Fruit fly (Drosophila melanogaster): Measurements from ENCODE around the gene CG1737.

The CG1737 gene

DNA sequence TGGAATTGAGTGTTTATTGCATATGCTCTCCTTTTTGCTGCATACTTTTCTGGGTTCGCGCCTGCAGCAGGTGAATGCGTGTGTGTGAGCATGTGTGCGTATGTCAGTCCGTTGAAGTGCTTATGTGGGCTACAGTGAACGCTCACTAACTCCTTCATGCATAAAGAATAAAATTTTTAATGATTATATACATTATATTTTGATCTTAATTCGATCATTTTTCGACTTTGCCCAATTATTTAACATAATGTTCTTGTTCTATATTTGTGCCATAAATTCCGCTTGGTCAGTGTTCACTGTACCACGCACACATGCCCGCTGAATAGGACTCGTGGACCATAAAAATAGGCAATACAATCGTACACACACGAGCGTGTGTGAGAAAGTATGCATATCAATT lies 20.4 kb downstream of the CG1737 start:
- TF ChIP-seq CG12605 (GFP tag; IDR thresholded peaks at IDR 0.05): peak; percentile 53; the same call in 1 of the 2 replicates
- TF ChIP-seq Snoo (tag; optimal IDR thresholded peaks at IDR 0.05): peak; percentile 33
- TF ChIP-seq CG13204 (GFP tag; optimal IDR thresholded peaks at IDR 0.05): no peak
- TF ChIP-seq CG4496 (GFP tag; IDR thresholded peaks at IDR 0.05): peak; percentile 78
- peak; percentile 46; the same call in 1 of the 2 replicates for TF ChIP-seq CG32121 (GFP tag; IDR thresholded peaks at IDR 0.05)
- no peak for TF ChIP-seq rn (GFP tag; IDR thresholded peaks at IDR 0.05)
- peak; percentile 59 for TF ChIP-seq Ets98B (GFP tag; IDR thresholded peaks at IDR 0.05)
- TF ChIP-seq CG8159 (tag; optimal IDR thresholded peaks at IDR 0.05): peak; percentile 0
- peak; percentile 26 for TF ChIP-seq CG15710 (tag; optimal IDR thresholded peaks at IDR 0.05)
- peak; percentile 51; the same call in 1 of the 3 replicates for TF ChIP-seq fd96Ca (GFP tag; IDR thresholded peaks at IDR 0.05)

DNA sequence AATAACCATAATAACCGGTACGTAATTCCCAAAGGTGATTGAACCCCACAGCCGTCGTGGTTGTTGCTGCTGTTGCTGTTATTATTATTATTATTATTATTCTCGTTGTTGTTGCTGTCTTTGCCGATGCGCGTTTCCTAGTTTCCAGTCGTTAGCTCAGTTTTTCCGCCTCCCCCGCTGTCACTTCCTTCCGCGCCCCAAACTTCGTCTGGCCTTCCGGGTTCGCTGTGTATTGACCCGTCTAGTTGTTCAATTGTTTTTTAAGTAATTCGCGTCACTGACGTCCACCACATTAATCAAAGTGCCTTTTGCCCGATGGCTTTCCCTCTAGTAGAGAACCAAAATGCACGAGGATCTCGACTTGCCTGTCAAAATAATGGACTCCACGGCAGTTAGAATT lies 21.2 kb downstream of the CG1737 start:
- TF ChIP-seq CG32121 (GFP tag; IDR thresholded peaks at IDR 0.05) (no peak), CG10348 (GFP tag; IDR thresholded peaks at IDR 0.05) (no peak), gl (tag; optimal IDR thresholded peaks at IDR 0.05) (no peak), Snoo (tag; optimal IDR thresholded peaks at IDR 0.05) (no peak), CG9948 (tag; optimal IDR thresholded peaks at IDR 0.05) (no peak), fd96Ca (GFP tag; IDR thresholded peaks at IDR 0.05) (no peak), CG8159 (tag; optimal IDR thresholded peaks at IDR 0.05) (no peak), CG4496 (GFP tag; IDR thresholded peaks at IDR 0.05) (no peak)

DNA sequence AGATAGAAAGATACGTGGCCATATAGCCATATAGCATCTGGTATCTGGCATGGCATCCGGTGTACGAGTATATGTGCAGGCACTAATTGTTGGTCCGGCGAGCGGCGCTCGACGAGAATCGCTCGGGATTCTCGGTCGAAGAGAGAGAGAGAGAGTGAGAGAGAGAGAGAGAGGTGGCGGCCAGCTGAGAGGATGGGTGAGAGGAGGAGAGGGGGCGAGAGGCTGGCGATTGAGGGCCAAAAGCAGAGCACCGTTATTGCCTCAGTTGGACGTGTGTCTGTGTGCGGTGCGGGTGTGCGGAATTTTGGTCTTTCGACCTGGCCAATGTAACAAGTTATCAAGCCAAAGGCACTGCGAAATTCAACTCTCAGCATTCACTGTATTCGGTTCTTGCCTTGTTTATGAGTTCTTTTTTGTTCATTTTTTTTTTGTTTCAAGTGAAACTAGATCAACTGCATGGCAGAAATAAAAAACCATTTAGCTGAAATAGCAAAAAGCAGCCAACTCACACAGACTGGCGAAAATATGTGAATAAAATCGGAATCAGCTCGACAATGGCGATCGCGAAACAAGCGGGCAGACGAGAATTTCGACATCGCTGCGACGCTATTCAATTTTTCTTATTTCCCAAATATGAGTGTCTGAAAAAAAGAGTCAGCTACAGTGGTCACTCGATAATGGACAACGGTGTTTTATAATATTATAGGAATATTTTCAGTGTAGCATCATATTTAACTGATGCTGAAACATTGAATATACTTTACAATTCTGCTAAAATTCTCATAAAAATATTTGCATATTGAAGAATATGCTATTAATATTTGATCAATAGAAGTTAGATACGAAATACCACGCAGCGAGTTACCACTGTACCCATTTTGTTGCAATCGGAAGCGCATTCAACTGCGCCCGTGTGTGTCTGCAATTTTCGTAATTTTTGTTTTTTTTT lies 22.6 kb downstream of the CG1737 start:
- TF ChIP-seq CG17806 (tag; optimal IDR thresholded peaks at IDR 0.05) (no peak), CG32121 (GFP tag; IDR thresholded peaks at IDR 0.05) (peak; percentile 41; the same call in 1 of the 2 replicates), CG9948 (tag; optimal IDR thresholded peaks at IDR 0.05) (no peak), Ets98B (GFP tag; IDR thresholded peaks at IDR 0.05) (peak; percentile 7), CG4496 (GFP tag; IDR thresholded peaks at IDR 0.05) (peak; percentile 39; the same call in 1 of the 3 replicates), CG12605 (GFP tag; IDR thresholded peaks at IDR 0.05) (0 out of 2 replicates have a peak, but pooled peaks have one; percentile 13), fd96Ca (GFP tag; IDR thresholded peaks at IDR 0.05) (0 out of 3 replicates have a peak, but pooled peaks have one; percentile 17), CG8301 (tag; optimal IDR thresholded peaks at IDR 0.05) (no peak)

DNA sequence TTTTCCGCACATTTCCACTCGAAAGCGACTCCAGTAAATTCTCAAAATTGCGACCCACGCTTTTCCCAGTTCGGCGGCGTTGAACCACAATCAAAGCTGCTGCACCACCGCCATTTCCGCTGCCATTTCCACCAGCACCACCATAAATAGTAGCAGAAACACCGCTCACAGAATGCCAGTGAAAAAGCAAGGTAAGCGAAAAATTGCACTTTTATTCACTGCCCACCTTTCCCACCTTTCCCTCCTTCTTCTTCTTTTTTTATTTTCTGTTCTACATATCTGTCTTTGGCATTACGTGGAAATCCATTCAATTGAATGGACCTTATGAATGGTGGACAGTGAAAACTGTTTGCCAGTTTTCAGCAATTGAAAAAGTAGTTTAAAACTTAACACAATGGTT lies 23.9 kb downstream of the CG1737 start:
- TF ChIP-seq CG8301 (tag; optimal IDR thresholded peaks at IDR 0.05): no peak
- no peak for TF ChIP-seq CG8159 (tag; optimal IDR thresholded peaks at IDR 0.05)
- TF ChIP-seq CG9948 (tag; optimal IDR thresholded peaks at IDR 0.05): no peak
- no peak for TF ChIP-seq CG17806 (tag; optimal IDR thresholded peaks at IDR 0.05)
- TF ChIP-seq rn (GFP tag; IDR thresholded peaks at IDR 0.05): no peak

DNA sequence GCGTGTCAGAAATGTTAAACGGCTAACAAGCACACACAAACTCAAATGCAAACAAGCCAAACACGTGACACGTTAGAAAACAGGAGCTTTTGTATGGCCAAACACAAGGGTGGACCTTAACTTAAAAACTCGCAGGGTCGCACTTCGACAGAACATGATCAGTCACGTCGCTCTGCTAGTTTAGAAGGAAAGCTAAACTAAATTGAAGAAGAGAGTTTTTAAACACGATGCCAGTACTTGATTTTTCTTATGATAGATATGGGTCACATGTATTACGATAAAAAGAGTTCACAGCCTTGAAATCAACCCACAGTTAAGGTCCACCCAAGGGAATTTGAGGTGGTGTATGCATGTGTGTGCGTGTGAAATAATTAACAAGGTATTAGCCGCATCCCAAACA lies 28.0 kb downstream of the CG1737 start:
- TF ChIP-seq CG8301 (tag; optimal IDR thresholded peaks at IDR 0.05) (no peak), rn (GFP tag; IDR thresholded peaks at IDR 0.05) (no peak), EcR (GFP tag; optimal IDR thresholded peaks at IDR 0.05) (no peak), CG17806 (tag; optimal IDR thresholded peaks at IDR 0.05) (no peak), CG4496 (GFP tag; IDR thresholded peaks at IDR 0.05) (no peak), gl (tag; optimal IDR thresholded peaks at IDR 0.05) (no peak), CG15710 (tag; optimal IDR thresholded peaks at IDR 0.05) (no peak), CG13204 (GFP tag; optimal IDR thresholded peaks at IDR 0.05) (no peak), CG14655 (GFP tag; optimal IDR thresholded peaks at IDR 0.05) (peak; percentile 16), fd96Ca (GFP tag; IDR thresholded peaks at IDR 0.05) (no peak), CG32121 (GFP tag; IDR thresholded peaks at IDR 0.05) (no peak), Ets98B (GFP tag; IDR thresholded peaks at IDR 0.05) (no peak), Pif1A (GFP tag; optimal IDR thresholded peaks at IDR 0.05) (peak; percentile 7), CG9948 (tag; optimal IDR thresholded peaks at IDR 0.05) (peak; percentile 2), CG8159 (tag; optimal IDR thresholded peaks at IDR 0.05) (peak; percentile 69), CG34367 (tag; optimal IDR thresholded peaks at IDR 0.05) (no peak)

DNA sequence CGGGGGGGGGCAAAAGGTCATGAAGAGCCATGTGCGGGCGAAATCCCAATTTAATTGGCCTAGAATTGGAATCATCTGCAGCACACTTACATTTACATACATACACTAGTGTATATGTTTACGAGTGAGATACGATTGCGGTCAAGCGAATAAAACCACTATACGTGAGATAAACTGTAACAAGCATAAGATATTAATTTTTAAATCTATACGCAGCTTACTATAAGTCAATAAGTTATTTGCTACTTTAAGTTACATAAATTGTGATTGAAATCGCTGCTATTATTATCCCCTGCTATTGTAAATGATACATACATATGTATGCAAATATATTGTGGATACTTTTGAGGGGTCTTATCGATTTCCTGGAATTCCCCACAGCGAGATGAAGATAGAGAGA lies 28.7 kb downstream of the CG1737 start:
- TF ChIP-seq rn (GFP tag; IDR thresholded peaks at IDR 0.05) (no peak), D1 (tag; optimal IDR thresholded peaks at IDR 0.05) (no peak), CG10348 (GFP tag; IDR thresholded peaks at IDR 0.05) (no peak), CG4496 (GFP tag; IDR thresholded peaks at IDR 0.05) (no peak), CG8301 (tag; optimal IDR thresholded peaks at IDR 0.05) (no peak), CG8159 (tag; optimal IDR thresholded peaks at IDR 0.05) (peak; percentile 43), CG14655 (GFP tag; optimal IDR thresholded peaks at IDR 0.05) (no peak), CG12605 (GFP tag; IDR thresholded peaks at IDR 0.05) (no peak; the same call in 1 of the 2 replicates), Ets98B (GFP tag; IDR thresholded peaks at IDR 0.05) (no peak), fd96Ca (GFP tag; IDR thresholded peaks at IDR 0.05) (no peak), Pif1A (GFP tag; optimal IDR thresholded peaks at IDR 0.05) (no peak), CG17806 (tag; optimal IDR thresholded peaks at IDR 0.05) (no peak), CG34367 (tag; optimal IDR thresholded peaks at IDR 0.05) (peak; percentile 27), EcR (GFP tag; optimal IDR thresholded peaks at IDR 0.05) (no peak), CG15710 (tag; optimal IDR thresholded peaks at IDR 0.05) (peak; percentile 20), Snoo (tag; optimal IDR thresholded peaks at IDR 0.05) (no peak), Pif1B (GFP tag; optimal IDR thresholded peaks at IDR 0.05) (peak; percentile 2), CG32121 (GFP tag; IDR thresholded peaks at IDR 0.05) (no peak; the same call in 1 of the 2 replicates), CG13204 (GFP tag; optimal IDR thresholded peaks at IDR 0.05) (no peak), gl (tag; optimal IDR thresholded peaks at IDR 0.05) (no peak), CG9948 (tag; optimal IDR thresholded peaks at IDR 0.05) (peak; percentile 3)

Measured in whole organism, pupa.